Worm (Caenorhabditis elegans) whole organism, mixed stage, embryonic: Measurements from ENCODE around the gene str-112.
A peak's percentile ranks its signal among the peaks of the same experiment; 100 is the strongest.

Source experiments
- M03D4.4 ChIP-seq: sonication (generic microtip); optimal IDR thresholded peaks from 2 replicates; lab custom pipeline; 2017; ENCODE audit warnings: mild to moderate bottlenecking, missing genetic modification characterization, missing compliant biosample characterization
- bed-3 ChIP-seq: fragments of 200-800 bp; sonication (Bioruptor generic); optimal IDR thresholded peaks from 3 replicates; lab custom pipeline; 2018; ENCODE audit warnings: mild to moderate bottlenecking, missing genetic modification characterization, moderate library complexity, missing compliant biosample characterization
- blmp-1 ChIP-seq: fragments of 150-350 bp; optimal IDR thresholded peaks from 2 replicates; lab custom pipeline; 2014; ENCODE audit warnings: missing biosample characterization, missing genetic modification characterization
- ceh-43 ChIP-seq: fragments of 200-800 bp; sonication (Bioruptor generic); optimal IDR thresholded peaks from 2 replicates; lab custom pipeline; 2018; ENCODE audit warnings: mild to moderate bottlenecking, missing genetic modification characterization, moderate library complexity, missing compliant biosample characterization
- ceh-83 ChIP-seq: fragments of 200-800 bp; sonication (Bioruptor generic); optimal IDR thresholded peaks from 2 replicates; lab custom pipeline; 2018; ENCODE audit warnings: mild to moderate bottlenecking, missing genetic modification characterization, missing compliant biosample characterization
- ces-1 ChIP-seq: fragments of 150-350 bp; optimal IDR thresholded peaks from 2 replicates; lab custom pipeline; 2014; ENCODE audit warnings: missing biosample characterization, missing genetic modification reagents, missing genetic modification characterization
- drap-1 ChIP-seq: fragments of 200-800 bp; sonication (Bioruptor generic); optimal IDR thresholded peaks from 3 replicates; lab custom pipeline; 2018; ENCODE audit warnings: mild to moderate bottlenecking, missing genetic modification characterization, missing compliant biosample characterization
- elt-1 ChIP-seq: sonication (generic microtip); optimal IDR thresholded peaks from 2 replicates; lab custom pipeline; 2017; ENCODE audit warnings: missing genetic modification characterization, mild to moderate bottlenecking, missing compliant biosample characterization, antibody characterized with exemption, moderate library complexity, borderline replicate concordance; ENCODE audit not compliant: insufficient read depth
- elt-3 ChIP-seq: fragments of 150-350 bp; optimal IDR thresholded peaks from 2 replicates; lab custom pipeline; 2014; ENCODE audit warnings: missing biosample characterization, missing genetic modification characterization
- flh-1 ChIP-seq: fragments of 200-800 bp; sonication (Bioruptor generic); optimal IDR thresholded peaks from 2 replicates; lab custom pipeline; 2018; ENCODE audit warnings: mild to moderate bottlenecking, missing genetic modification characterization, moderate library complexity, missing compliant biosample characterization
- ham-2 ChIP-seq: fragments of 200-800 bp; sonication (Bioruptor generic); optimal IDR thresholded peaks from 2 replicates; lab custom pipeline; 2018; ENCODE audit warnings: mild to moderate bottlenecking, missing genetic modification characterization, missing compliant biosample characterization
- hlh-1 ChIP-seq: fragments of 150-350 bp; optimal IDR thresholded peaks from 2 replicates; lab custom pipeline; 2014; ENCODE audit warnings: missing biosample characterization, missing genetic modification reagents, missing genetic modification characterization
- lin-13 ChIP-seq: fragments of 150-350 bp; optimal IDR thresholded peaks from 2 replicates; lab custom pipeline; 2014; ENCODE audit warnings: missing biosample characterization, missing genetic modification characterization
- lin-32 ChIP-seq: fragments of 200-800 bp; sonication (Bioruptor generic); optimal IDR thresholded peaks from 2 replicates; lab custom pipeline; 2018; ENCODE audit warnings: mild to moderate bottlenecking, missing genetic modification characterization, missing compliant biosample characterization
- mab-5 ChIP-seq: fragments of 150-350 bp; optimal IDR thresholded peaks from 2 replicates; lab custom pipeline; 2014; ENCODE audit warnings: missing biosample characterization, missing genetic modification characterization
- mls-2 ChIP-seq: sonication (generic microtip); optimal IDR thresholded peaks from 2 replicates; lab custom pipeline; 2016; ENCODE audit warnings: mild to moderate bottlenecking, missing genetic modification characterization, moderate library complexity, missing compliant biosample characterization
- nhr-12 ChIP-seq: fragments of 150-350 bp; optimal IDR thresholded peaks from 2 replicates; lab custom pipeline; 2014; ENCODE audit warnings: missing biosample characterization, missing genetic modification characterization
- nhr-2 ChIP-seq: fragments of 150-350 bp; optimal IDR thresholded peaks from 2 replicates; lab custom pipeline; 2014; ENCODE audit warnings: missing biosample characterization, missing genetic modification characterization
- nhr-237 ChIP-seq: fragments of 150-350 bp; optimal IDR thresholded peaks from 2 replicates; lab custom pipeline; 2014; ENCODE audit warnings: missing biosample characterization, missing genetic modification characterization
- nhr-28 ChIP-seq: fragments of 150-350 bp; optimal IDR thresholded peaks from 2 replicates; lab custom pipeline; 2014; ENCODE audit warnings: missing biosample characterization, missing genetic modification characterization
- pha-4 ChIP-seq: fragments of 150-350 bp; optimal IDR thresholded peaks from 2 replicates; lab custom pipeline; 2018; ENCODE audit warnings: missing biosample characterization, missing genetic modification reagents, missing genetic modification characterization
- snpc-4 ChIP-seq: fragments of 150-350 bp; optimal IDR thresholded peaks from 2 replicates; lab custom pipeline; 2014; ENCODE audit warnings: missing biosample characterization, missing genetic modification characterization
- tbx-8 ChIP-seq: fragments of 200-800 bp; sonication (Bioruptor generic); optimal IDR thresholded peaks from 2 replicates; lab custom pipeline; 2018; ENCODE audit warnings: mild to moderate bottlenecking, missing genetic modification characterization, moderate library complexity, missing compliant biosample characterization
- unc-62 ChIP-seq: fragments of 150-350 bp; optimal IDR thresholded peaks from 2 replicates; lab custom pipeline; 2014; ENCODE audit warnings: missing biosample characterization, missing genetic modification reagents, missing genetic modification characterization
- zip-8 ChIP-seq: fragments of 150-350 bp; optimal IDR thresholded peaks from 2 replicates; lab custom pipeline; 2014; ENCODE audit warnings: missing biosample characterization, missing genetic modification characterization
- ztf-11 ChIP-seq: fragments of 150-350 bp; optimal IDR thresholded peaks from 2 replicates; lab custom pipeline; 2014; ENCODE audit warnings: missing biosample characterization, missing genetic modification characterization

The str-112 gene

ce11 chrV:7166709-7167108, 28.5 kb upstream of the str-112 start, which contains the start of gene ugt-36:
ugt-36 (plus strand) TSS chrV:7167009.
- TF ChIP-seq snpc-4 (tag; lab: Kevin White, UChicago) (no peak), tbx-8 (GFP tag; lab: Kevin White, UChicago) (no peak), nhr-237 (tag; lab: Kevin White, UChicago) (no peak), elt-3 (tag; lab: Kevin White, UChicago) (no peak), unc-62 (GFP tag; lab: Kevin White, UChicago) (no peak), pha-4 (no peak), ztf-11 (tag; lab: Kevin White, UChicago) (no peak), mab-5 (no peak), nhr-2 (tag; lab: Kevin White, UChicago) (no peak)

- TF ChIP-seq drap-1 (GFP tag; lab: Kevin White, UChicago) (no peak), lin-32 (GFP tag; lab: Kevin White, UChicago) (no peak), zip-8 (tag; lab: Kevin White, UChicago) (no peak), unc-62 (GFP tag; lab: Kevin White, UChicago) (no peak), ztf-11 (tag; lab: Kevin White, UChicago) (no peak), ceh-43 (no peak), ham-2 (GFP tag; lab: Kevin White, UChicago) (no peak), M03D4.4 (tag; lab: Kevin White, UChicago) (no peak), ces-1 (GFP tag; lab: Kevin White, UChicago) (no peak), ceh-83 (no peak)
These were observed 26.0 kb upstream of the str-112 start, which contains the start of gene srh-83 for ce11 chrV:7164210-7164609. srh-83 (plus strand) TSS chrV:7164510.

ce11 chrV:7163477-7164114, 25.4 kb upstream of the str-112 start, which contains the start of gene ugt-41:
ugt-41 (minus strand) TSS chrV:7163595.
- no peak for TF ChIP-seq ceh-43
- TF ChIP-seq lin-32 (GFP tag; lab: Kevin White, UChicago), result no peak
- TF ChIP-seq, all 35 proteins: peak for 0

- TF ChIP-seq lin-32 (GFP tag; lab: Kevin White, UChicago) (no peak), drap-1 (GFP tag; lab: Kevin White, UChicago) (no peak), unc-62 (GFP tag; lab: Kevin White, UChicago) (no peak), ceh-43 (no peak), nhr-237 (tag; lab: Kevin White, UChicago) (no peak), zip-8 (tag; lab: Kevin White, UChicago) (no peak), mls-2 (tag; lab: Kevin White, UChicago) (no peak), snpc-4 (tag; lab: Kevin White, UChicago) (no peak), tbx-8 (GFP tag; lab: Kevin White, UChicago) (no peak), elt-3 (tag; lab: Kevin White, UChicago) (no peak), blmp-1 (tag; lab: Kevin White, UChicago) (no peak), nhr-12 (tag; lab: Kevin White, UChicago) (no peak), nhr-28 (tag; lab: Kevin White, UChicago) (no peak), bed-3 (GFP tag; lab: Kevin White, UChicago) (no peak), lin-13 (tag; lab: Kevin White, UChicago) (no peak)
These were observed 21.2 kb upstream of the str-112 start, which contains the start of gene str-204 for ce11 chrV:7159391-7159790. str-204 (plus strand) TSS chrV:7159691.

ce11 chrV:7157089-7157488, 18.9 kb upstream of the str-112 start, which contains the start of gene ugt-39:
ugt-39 (plus strand) TSS chrV:7157142.
- no peak for TF ChIP-seq M03D4.4 (tag; lab: Kevin White, UChicago)
- no peak for TF ChIP-seq flh-1 (GFP tag; lab: Kevin White, UChicago)
- TF ChIP-seq elt-1 (tag; lab: Kevin White, UChicago), result no peak
- no peak for TF ChIP-seq blmp-1 (tag; lab: Kevin White, UChicago)
- TF ChIP-seq mls-2 (tag; lab: Kevin White, UChicago), result no peak
- TF ChIP-seq lin-32 (GFP tag; lab: Kevin White, UChicago), result no peak
- no peak for TF ChIP-seq snpc-4 (tag; lab: Kevin White, UChicago)

- peak; percentile 40 for TF ChIP-seq hlh-1 (tag; lab: Kevin White, UChicago)
- no peak for TF ChIP-seq mls-2 (tag; lab: Kevin White, UChicago)
These were observed 17.9 kb upstream of the str-112 start, which contains the start of gene F10D2.10 for ce11 chrV:7156079-7156478. F10D2.10 (minus strand) TSS chrV:7156179.
